Fruit fly (Drosophila melanogaster) whole organism, prepupa: Measurements from ENCODE around the gene Nasp.

ENCODE experiments used
- CG32006 ChIP-seq: fragments of 200-800 bp; sonication (Bioruptor generic); optimal IDR thresholded peaks from 3 replicates; lab custom pipeline; 2017; ENCODE audit warnings: missing biosample characterization, mild to moderate bottlenecking, missing genetic modification characterization
- Eip75B ChIP-seq: fragments of 200-800 bp; sonication (Bioruptor generic); optimal IDR thresholded peaks from 3 replicates; lab custom pipeline; 2016; ENCODE audit warnings: missing biosample characterization, missing genetic modification characterization
- Hr38 ChIP-seq: sonication (Bioruptor generic); optimal IDR thresholded peaks from 2 replicates; lab custom pipeline; 2016; ENCODE audit warnings: missing biosample characterization, missing genetic modification characterization
- cyc ChIP-seq: fragments of 200-800 bp; sonication (Bioruptor generic); optimal IDR thresholded peaks from 3 replicates; lab custom pipeline; 2016; ENCODE audit warnings: missing biosample characterization, missing genetic modification characterization
- spab ChIP-seq: fragments of 200-800 bp; sonication (Bioruptor generic); optimal IDR thresholded peaks from 2 replicates; lab custom pipeline; 2017; ENCODE audit warnings: missing biosample characterization, mild to moderate bottlenecking, missing genetic modification characterization, missing genetic modification reagents

- no peak for TF ChIP-seq Eip75B (GFP tag; lab: Kevin White, UChicago)
- no peak for TF ChIP-seq cyc
- TF ChIP-seq CG32006 (GFP tag; lab: Kevin White, UChicago), result no peak
- no peak for TF ChIP-seq Hr38 (GFP tag; lab: Kevin White, UChicago)
- TF ChIP-seq spab, result no peak
Observed at dm6 chr3R:8721071-8721470, 26.5 kb upstream of the Nasp start, which contains the start of gene CG8136.
